Fruit fly (Drosophila melanogaster) whole organism, embryonic: ENCODE results near the gene CG31459.

Experiments
- BEAF-32 ChIP-seq: fragments of 200-800 bp; sonication (Bioruptor generic); optimal IDR thresholded peaks from 3 replicates; lab custom pipeline; 2017; ENCODE audit warnings: missing biosample characterization, missing genetic modification characterization, mild to moderate bottlenecking, moderate library complexity, missing genetic modification reagents
- CG10366 ChIP-seq: fragments of 200-800 bp; sonication (Bioruptor generic); IDR thresholded peaks from 2 replicates; pipeline ENCODE4 v1.3.6; 2022; ENCODE audit warnings: missing biosample characterization, missing genetic modification characterization
- CG11696 ChIP-seq: fragments of 200-800 bp; sonication (Bioruptor generic); IDR thresholded peaks from 2 replicates; pipeline ENCODE4 v1.3.6; 2022; ENCODE audit warnings: missing biosample characterization, missing genetic modification characterization
- CG12155 ChIP-seq: fragments of 200-800 bp; sonication (Bioruptor generic); optimal IDR thresholded peaks from 3 replicates; lab custom pipeline; 2016; ENCODE audit warnings: missing biosample characterization, missing genetic modification characterization
- CG12219 ChIP-seq: fragments of 200-800 bp; sonication (Bioruptor generic); optimal IDR thresholded peaks from 3 replicates; lab custom pipeline; 2018; ENCODE audit warnings: missing biosample characterization, mild to moderate bottlenecking, missing genetic modification characterization
- CG12391 ChIP-seq: fragments of 200-800 bp; sonication (Bioruptor generic); optimal IDR thresholded peaks from 3 replicates; lab custom pipeline; 2018; ENCODE audit warnings: missing biosample characterization, mild to moderate bottlenecking, missing genetic modification characterization, moderate library complexity
- CG13775 ChIP-seq: fragments of 200-800 bp; sonication (Bioruptor generic); optimal IDR thresholded peaks from 3 replicates; lab custom pipeline; 2017; ENCODE audit warnings: missing biosample characterization, mild to moderate bottlenecking, missing genetic modification characterization
- CG15269 ChIP-seq: fragments of 200-800 bp; sonication (Bioruptor generic); optimal IDR thresholded peaks from 2 replicates; lab custom pipeline; 2018; ENCODE audit warnings: missing biosample characterization, mild to moderate bottlenecking, missing genetic modification characterization, moderate library complexity
- CG1602 ChIP-seq: fragments of 200-800 bp; sonication (Bioruptor generic); optimal IDR thresholded peaks from 3 replicates; lab custom pipeline; 2016; ENCODE audit warnings: missing biosample characterization, missing genetic modification characterization
- CG17361 ChIP-seq: fragments of 200-800 bp; sonication (Bioruptor generic); IDR thresholded peaks from 3 replicates; pipeline ENCODE4 v1.3.6; 2022; ENCODE audit warnings: missing biosample characterization, missing genetic modification characterization
- CG18262 ChIP-seq: fragments of 200-800 bp; optimal IDR thresholded peaks from 3 replicates; lab custom pipeline; 2019; ENCODE audit warnings: missing biosample characterization, mild to moderate bottlenecking, missing genetic modification characterization, moderate library complexity
- CG33557 ChIP-seq: fragments of 200-800 bp; sonication (Bioruptor generic); optimal IDR thresholded peaks from 2 replicates; lab custom pipeline; 2019; ENCODE audit warnings: missing biosample characterization, mild to moderate bottlenecking, missing genetic modification characterization, moderate library complexity
- CG6175 ChIP-seq: fragments of 200-800 bp; sonication (Bioruptor generic); IDR thresholded peaks from 3 replicates; pipeline ENCODE4 v1.3.6; 2022; ENCODE audit warnings: missing biosample characterization, missing genetic modification characterization
- CG7556 ChIP-seq: fragments of 200-800 bp; sonication (Bioruptor generic); optimal IDR thresholded peaks from 2 replicates; lab custom pipeline; 2017; ENCODE audit warnings: missing biosample characterization, mild to moderate bottlenecking, missing genetic modification characterization
- CG9215 ChIP-seq: fragments of 200-800 bp; sonication (Bioruptor generic); IDR thresholded peaks from 2 replicates; pipeline ENCODE4 v1.3.6; 2022; ENCODE audit warnings: missing biosample characterization, missing genetic modification characterization
- CG9932 ChIP-seq: fragments of 200-800 bp; sonication (Bioruptor generic); IDR thresholded peaks from 2 replicates; pipeline ENCODE4 v1.3.6; 2022; ENCODE audit warnings: missing biosample characterization, missing genetic modification characterization
- Chrac-16 ChIP-seq: fragments of 200-800 bp; sonication (Bioruptor generic); optimal IDR thresholded peaks from 3 replicates; lab custom pipeline; 2016; ENCODE audit warnings: missing biosample characterization, missing genetic modification characterization
- CoRest ChIP-seq: fragments of 200-800 bp; sonication (Bioruptor generic); optimal IDR thresholded peaks from 3 replicates; lab custom pipeline; 2018; ENCODE audit warnings: missing biosample characterization, mild to moderate bottlenecking, missing genetic modification characterization, moderate library complexity
- Deaf1 ChIP-seq: fragments of 200-800 bp; optimal IDR thresholded peaks from 3 replicates; lab custom pipeline; 2019; ENCODE audit warnings: missing biosample characterization, mild to moderate bottlenecking, missing genetic modification characterization, moderate library complexity
- Drgx ChIP-seq: fragments of 200-800 bp; sonication (Bioruptor generic); IDR thresholded peaks from 2 replicates; pipeline ENCODE4 v1.3.6; 2022; ENCODE audit warnings: missing biosample characterization, missing genetic modification characterization
- Ets65A ChIP-seq: fragments of 200-800 bp; sonication (Bioruptor generic); peaks from one replicate; lab custom pipeline; 2016; ENCODE audit warnings: missing biosample characterization, missing genetic modification characterization
- Hr51 ChIP-seq, 2 experiments: fragments of 200-800 bp; sonication (Bioruptor generic); optimal IDR thresholded peaks; 2 replicates in 1 of 2; 3 replicates in 1 of 2; lab custom pipeline; 2016 to 2018; ENCODE audit warnings: missing biosample characterization in 2 of 2, missing genetic modification characterization in 2 of 2, mild to moderate bottlenecking in 1 of 2, moderate library complexity in 1 of 2
- Jarid2 ChIP-seq: fragments of 200-800 bp; sonication (Bioruptor generic); optimal IDR thresholded peaks from 3 replicates; lab custom pipeline; 2017; ENCODE audit warnings: mild to moderate bottlenecking, missing biosample characterization, missing genetic modification reagents, missing genetic modification characterization
- MBD-R2 ChIP-seq: fragments of 200-800 bp; sonication (Bioruptor generic); IDR thresholded peaks from 2 replicates; pipeline ENCODE4 v1.3.6; 2022; ENCODE audit warnings: missing biosample characterization, missing genetic modification characterization
- PHDP ChIP-seq: fragments of 200-800 bp; sonication (Bioruptor generic); optimal IDR thresholded peaks from 3 replicates; lab custom pipeline; 2018; ENCODE audit warnings: missing biosample characterization, mild to moderate bottlenecking, missing genetic modification characterization, moderate library complexity
- Rfx ChIP-seq: fragments of 200-800 bp; sonication (Bioruptor generic); IDR thresholded peaks from 2 replicates; pipeline ENCODE4 v1.3.6; 2022; ENCODE audit warnings: missing biosample characterization, missing genetic modification characterization
- Trl ChIP-seq, 3 experiments: fragments of >200 bp in 2 of 3; fragments of 200-800 bp in 1 of 3; sonication (Bioruptor generic) in 1 of 3; optimal IDR thresholded peaks; 2 replicates in 1 of 3; 3 replicates in 2 of 3; lab custom pipeline; 2016 to 2017; ENCODE audit warnings: missing biosample characterization in 1 of 3, missing genetic modification characterization in 1 of 3
- dysf ChIP-seq: fragments of 200-800 bp; sonication (Bioruptor generic); IDR thresholded peaks from 3 replicates; pipeline ENCODE4 v1.3.6; 2022; ENCODE audit warnings: missing biosample characterization, missing genetic modification characterization
- emc ChIP-seq: fragments of 200-800 bp; sonication (Bioruptor generic); optimal IDR thresholded peaks from 2 replicates; lab custom pipeline; 2016; ENCODE audit warnings: missing biosample characterization, missing genetic modification characterization
- fd64A ChIP-seq: fragments of 200-800 bp; sonication (Bioruptor generic); optimal IDR thresholded peaks from 3 replicates; lab custom pipeline; 2018; ENCODE audit warnings: missing biosample characterization, mild to moderate bottlenecking, missing genetic modification characterization
- jing ChIP-seq: fragments of 200-800 bp; sonication (Bioruptor generic); optimal IDR thresholded peaks from 2 replicates; lab custom pipeline; 2018; ENCODE audit warnings: missing biosample characterization, mild to moderate bottlenecking, missing genetic modification characterization
- jumu ChIP-seq: fragments of 200-800 bp; sonication (Bioruptor generic); optimal IDR thresholded peaks from 3 replicates; lab custom pipeline; 2016; ENCODE audit warnings: missing biosample characterization, missing genetic modification characterization
- kah ChIP-seq: fragments of 200-800 bp; sonication (Bioruptor generic); optimal IDR thresholded peaks from 2 replicates; lab custom pipeline; 2018; ENCODE audit warnings: missing biosample characterization, mild to moderate bottlenecking, missing genetic modification characterization
- otp ChIP-seq: fragments of 200-800 bp; sonication (Bioruptor generic); IDR thresholded peaks from 3 replicates; pipeline ENCODE4, ENCODE4 v1.3.6; 2022; ENCODE audit warnings: missing biosample characterization, missing genetic modification characterization
- pho ChIP-seq: fragments of 200-800 bp; sonication (Bioruptor generic); optimal IDR thresholded peaks from 2 replicates; lab custom pipeline; 2016; ENCODE audit warnings: missing biosample characterization, missing genetic modification characterization
- row ChIP-seq: fragments of 200-800 bp; sonication (Bioruptor generic); IDR thresholded peaks from 3 replicates; pipeline ENCODE4 v1.3.6; 2022; ENCODE audit warnings: missing biosample characterization, missing genetic modification characterization
- scrt ChIP-seq: fragments of 200-800 bp; sonication (Bioruptor generic); optimal IDR thresholded peaks from 2 replicates; lab custom pipeline; 2018; ENCODE audit warnings: missing biosample characterization, mild to moderate bottlenecking, missing genetic modification characterization, moderate library complexity
- sens ChIP-seq: fragments of 200-800 bp; sonication (Bioruptor generic); peaks from one replicate; lab custom pipeline; 2016; ENCODE audit warnings: missing biosample characterization, missing genetic modification characterization
- slbo ChIP-seq: fragments of 200-800 bp; sonication (Bioruptor generic); IDR thresholded peaks from 2 replicates; pipeline ENCODE4 v1.3.6; 2022; ENCODE audit warnings: missing biosample characterization, missing genetic modification characterization
- tin ChIP-seq: fragments of 200-800 bp; sonication (Bioruptor generic); optimal IDR thresholded peaks from 3 replicates; lab custom pipeline; 2016; ENCODE audit warnings: missing biosample characterization, missing genetic modification characterization
- twi ChIP-seq: fragments of 200-800 bp; optimal IDR thresholded peaks from 2 replicates; lab custom pipeline; 2019; ENCODE audit warnings: missing biosample characterization, mild to moderate bottlenecking, missing genetic modification characterization, moderate library complexity

CG31459 gene

DNA sequence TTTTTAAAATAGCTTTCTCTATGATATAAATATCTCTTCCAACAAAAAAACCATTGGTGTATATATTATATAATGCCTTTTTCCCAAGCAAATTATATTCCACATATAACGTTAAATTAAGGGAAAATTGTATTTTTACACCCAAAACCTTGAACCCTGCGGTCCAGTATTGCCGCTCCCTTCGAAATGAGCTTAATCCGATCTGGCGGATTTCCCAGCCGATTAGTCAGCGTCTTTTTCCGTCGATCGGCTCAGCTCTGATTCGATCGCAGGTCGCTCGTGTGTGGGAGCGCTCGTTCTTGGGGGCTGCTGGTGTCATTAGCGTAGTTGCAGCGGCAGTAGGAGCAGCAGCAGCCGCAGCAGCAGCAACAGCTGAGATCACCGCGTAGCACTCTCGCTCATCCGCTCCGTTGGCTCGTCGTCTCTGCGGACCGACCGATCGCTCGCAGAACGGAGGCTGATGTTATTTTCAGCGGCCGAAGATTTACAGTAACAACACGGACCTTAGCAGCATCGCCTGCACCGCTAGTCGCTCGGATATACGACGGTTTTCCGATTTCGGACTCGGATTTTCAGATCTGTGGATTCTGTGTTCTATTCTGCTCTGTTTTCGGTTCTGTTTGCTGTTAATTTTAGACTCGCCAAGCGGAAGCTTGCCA lies 49.8 kb downstream of the CG31459 start, which contains the start of gene CG4733 (continued):
- peak; percentile 23 for TF ChIP-seq CG13775
- TF ChIP-seq dysf (GFP tag; lab: Robert Waterston, UW) = no peak
- no peak; the same call in 1 of the 2 replicates for TF ChIP-seq Rfx
- TF ChIP-seq CG11696 (GFP tag; lab: Robert Waterston, UW) = no peak
- TF ChIP-seq BEAF-32 (GFP tag; lab: Kevin White, UChicago) = peak; percentile 41
- TF ChIP-seq CG12391 (tag; lab: Kevin White, UChicago) = peak; percentile 18
- no peak for TF ChIP-seq slbo (GFP tag; lab: Robert Waterston, UW)
- TF ChIP-seq CG6175 (GFP tag; lab: Robert Waterston, UW) = peak; percentile 41; the same call in 1 of the 3 replicates
- TF ChIP-seq Drgx (GFP tag; lab: Robert Waterston, UW) = peak; percentile 49
- TF ChIP-seq CG12219 (GFP tag; lab: Kevin White, UChicago) = no peak
- TF ChIP-seq MBD-R2 (GFP tag; lab: Robert Waterston, UW) = no peak
- TF ChIP-seq CG9932 (GFP tag; lab: Robert Waterston, UW) = 0 out of 2 replicates have a peak, but pooled peaks have one; percentile 11
- TF ChIP-seq Trl (optimal IDR thresholded peaks at IDR 0.05; lab: Kevin White, UChicago) = peak in 1 of 2 experiments; percentile 49
- no peak for TF ChIP-seq Trl (GFP tag; optimal IDR thresholded peaks at IDR 0.05; lab: Kevin White, UChicago)
- no peak for TF ChIP-seq tin (GFP tag; lab: Kevin White, UChicago)
- peak; percentile 14 for TF ChIP-seq CG15269
- no peak for TF ChIP-seq otp (GFP tag; lab: Robert Waterston, UW)
- peak; percentile 44 for TF ChIP-seq CoRest (tag; lab: Kevin White, UChicago)
- no peak for TF ChIP-seq emc
- no peak for TF ChIP-seq kah (GFP tag; lab: Kevin White, UChicago)
- TF ChIP-seq CG12155 (GFP tag; lab: Kevin White, UChicago) = peak; percentile 3
- no peak for TF ChIP-seq CG1602
- no peak for TF ChIP-seq jumu (GFP tag; lab: Kevin White, UChicago)
- TF ChIP-seq CG9215 (GFP tag; lab: Robert Waterston, UW) = no peak
- peak; percentile 67 for TF ChIP-seq Ets65A (GFP tag; lab: Kevin White, UChicago)
- peak; percentile 57 for TF ChIP-seq sens (GFP tag; lab: Kevin White, UChicago)
- no peak for TF ChIP-seq CG17361 (GFP tag; lab: Robert Waterston, UW)
- no peak for TF ChIP-seq scrt (GFP tag; lab: Kevin White, UChicago)
- TF ChIP-seq Hr51 (GFP tag; optimal IDR thresholded peaks at IDR 0.05; lab: Kevin White, UChicago) = peak in 1 of 2 experiments; percentile 14
- no peak for TF ChIP-seq jing (GFP tag; lab: Kevin White, UChicago)
- TF ChIP-seq CG33557 (GFP tag; lab: Kevin White, UChicago) = no peak
- TF ChIP-seq Chrac-16 = peak; percentile 1
- TF ChIP-seq Deaf1 (tag; lab: Kevin White, UChicago) = peak; percentile 91
- TF ChIP-seq CG10366 (GFP tag; lab: Robert Waterston, UW) = no peak
- TF ChIP-seq PHDP (tag; lab: Kevin White, UChicago) = peak; percentile 10
- TF ChIP-seq fd64A (GFP tag; lab: Kevin White, UChicago) = no peak
- TF ChIP-seq pho (GFP tag; lab: Kevin White, UChicago) = no peak
- TF ChIP-seq CG7556 (GFP tag; lab: Kevin White, UChicago) = peak; percentile 18
- TF ChIP-seq row (GFP tag; lab: Robert Waterston, UW) = peak; percentile 91
- peak; percentile 2 for TF ChIP-seq twi (tag; lab: Kevin White, UChicago)
- TF ChIP-seq Jarid2 (GFP tag; lab: Kevin White, UChicago) = peak; percentile 60
- peak; percentile 43 for TF ChIP-seq CG18262 (tag; lab: Kevin White, UChicago)
